Worm (Caenorhabditis elegans) whole organism, L4/young adult: ENCODE results near the gene Y45G12C.1.

Experiments used
- W03F9.2 ChIP-seq: fragments of 150-350 bp; optimal IDR thresholded peaks from 2 replicates; lab custom pipeline; 2014; ENCODE audit warnings: missing biosample characterization, missing genetic modification characterization
- dao-5 ChIP-seq: sonication (generic microtip); optimal IDR thresholded peaks from 2 replicates; lab custom pipeline; 2016; ENCODE audit warnings: missing genotype, missing genetic modification characterization, moderate library complexity, missing compliant biosample characterization
- him-1 ChIP-seq: sonication (generic microtip); optimal IDR thresholded peaks from 2 replicates; lab custom pipeline; 2016; ENCODE audit warnings: missing genotype, missing genetic modification reagents, missing genetic modification characterization, missing compliant biosample characterization

Y45G12C.1 gene

DNA sequence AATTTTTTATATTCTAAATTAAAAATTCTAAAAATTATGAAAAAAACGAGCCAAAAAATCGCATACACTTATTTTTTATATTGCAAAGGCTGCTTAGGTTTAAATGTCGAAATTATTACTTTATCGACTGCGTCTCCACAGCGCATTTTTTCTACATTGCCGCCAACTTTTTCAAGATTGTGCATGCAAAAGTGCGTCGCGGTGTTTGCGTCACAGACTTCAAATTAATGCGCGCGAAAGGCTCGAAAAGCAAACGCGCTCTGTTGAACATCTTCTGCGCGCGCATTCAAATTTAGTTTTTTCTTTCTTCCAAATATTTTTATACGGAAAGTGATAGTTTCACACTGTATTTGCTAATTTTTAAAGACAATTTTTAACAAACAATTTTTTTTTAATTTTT is 35.1 kb downstream of the Y45G12C.1 start:
- peak; percentile 64 for TF ChIP-seq W03F9.2 (tag; lab: Kevin White, UChicago)
- TF ChIP-seq him-1 (tag; lab: Kevin White, UChicago): peak; percentile 39
- TF ChIP-seq dao-5 (tag; lab: Kevin White, UChicago): no peak

DNA sequence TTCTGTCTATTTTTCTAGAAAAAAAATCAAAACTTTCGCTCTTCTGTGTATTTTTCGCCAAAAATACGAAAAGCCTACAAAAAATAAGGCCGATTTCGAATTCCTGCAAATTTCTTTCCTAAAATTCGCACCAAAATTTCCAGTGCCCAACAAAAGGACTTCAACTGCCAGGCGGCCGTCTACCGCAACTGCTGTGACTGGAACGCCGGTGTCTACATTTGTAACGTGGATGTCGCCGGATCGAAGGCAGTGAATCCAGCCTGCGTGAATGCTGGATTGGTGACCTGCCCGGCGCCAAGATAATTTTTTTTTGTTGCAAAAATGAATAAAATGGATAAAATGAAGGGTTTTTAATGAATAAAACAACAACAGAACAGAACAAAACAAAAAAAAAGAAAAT is 36.3 kb downstream of the Y45G12C.1 start:
- TF ChIP-seq W03F9.2 (tag; lab: Kevin White, UChicago): no peak
- TF ChIP-seq him-1 (tag; lab: Kevin White, UChicago): no peak
- TF ChIP-seq dao-5 (tag; lab: Kevin White, UChicago): no peak

DNA sequence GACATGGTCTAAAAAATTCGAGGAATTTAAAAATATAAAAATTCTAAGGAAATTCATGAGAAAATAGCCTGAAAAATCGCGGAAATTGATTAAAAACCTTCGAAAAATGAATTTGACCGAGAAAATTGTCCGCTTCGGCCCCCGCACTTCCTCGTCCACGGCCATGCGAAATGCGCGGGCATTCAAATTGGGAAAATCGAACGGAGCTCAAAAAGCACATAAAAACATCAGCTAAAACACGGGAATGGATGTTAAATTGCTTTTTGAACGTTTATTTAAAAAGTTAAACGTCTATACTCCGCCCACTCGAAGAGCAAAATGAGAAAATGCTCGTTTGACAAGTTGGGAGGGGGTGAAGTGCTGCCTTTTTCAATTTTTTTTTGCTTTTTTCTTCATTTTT is 37.6 kb downstream of the Y45G12C.1 start, which contains the start of gene F53E10.6:
TSS of gene F53E10.6 (minus strand) at position 8 of the 400 bp plus-strand sequence.
- TF ChIP-seq dao-5 (tag; lab: Kevin White, UChicago) (no peak), W03F9.2 (tag; lab: Kevin White, UChicago) (no peak), him-1 (tag; lab: Kevin White, UChicago) (no peak)

ce11 chrV:2608352-2608751 is 42.9 kb downstream of the Y45G12C.1 start, which contains the start of gene acr-17:
Gene acr-17 (plus strand): TSS chrV:2608652.
- TF ChIP-seq dao-5 (tag; lab: Kevin White, UChicago) (no peak), W03F9.2 (tag; lab: Kevin White, UChicago) (no peak), him-1 (tag; lab: Kevin White, UChicago) (no peak)

DNA sequence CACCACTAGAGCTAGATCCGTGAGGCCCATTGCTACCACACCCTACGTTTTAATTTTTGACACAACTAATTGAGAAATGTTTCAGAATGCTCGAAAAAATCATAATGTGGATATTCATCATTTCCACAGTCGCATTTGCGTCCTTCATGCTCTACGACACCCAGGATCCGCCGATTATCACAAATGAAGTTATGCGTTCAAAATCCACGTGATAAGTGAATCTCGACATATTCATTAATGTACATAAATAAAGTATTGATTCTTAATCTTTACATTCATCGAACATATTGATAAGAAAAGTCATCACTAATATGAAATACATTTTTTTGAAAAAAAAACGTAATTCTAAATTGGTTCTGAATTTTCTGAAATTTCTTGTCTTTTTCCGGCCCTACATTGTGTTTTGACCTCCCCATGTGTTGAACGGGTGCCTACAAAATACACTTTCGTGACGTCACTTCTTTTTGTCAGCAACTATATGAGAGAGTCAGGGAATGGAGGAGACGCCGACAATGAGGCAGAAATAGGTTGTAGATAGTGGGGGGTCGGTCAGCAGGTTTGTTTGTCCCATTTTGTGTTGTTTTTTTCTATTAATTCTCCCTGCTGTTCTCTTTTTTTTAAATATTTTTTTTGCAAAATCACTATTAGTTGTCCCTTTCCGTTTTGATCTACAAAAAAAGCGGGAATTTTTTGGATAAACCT is 49.7 kb downstream of the Y45G12C.1 start, which contains the start of gene F53E10.1:
TSS of gene F53E10.1 (plus strand) at position 325 of the 702 bp plus-strand sequence.
- TF ChIP-seq W03F9.2 (tag; lab: Kevin White, UChicago) (peak; percentile 20), dao-5 (tag; lab: Kevin White, UChicago) (no peak)

DNA sequence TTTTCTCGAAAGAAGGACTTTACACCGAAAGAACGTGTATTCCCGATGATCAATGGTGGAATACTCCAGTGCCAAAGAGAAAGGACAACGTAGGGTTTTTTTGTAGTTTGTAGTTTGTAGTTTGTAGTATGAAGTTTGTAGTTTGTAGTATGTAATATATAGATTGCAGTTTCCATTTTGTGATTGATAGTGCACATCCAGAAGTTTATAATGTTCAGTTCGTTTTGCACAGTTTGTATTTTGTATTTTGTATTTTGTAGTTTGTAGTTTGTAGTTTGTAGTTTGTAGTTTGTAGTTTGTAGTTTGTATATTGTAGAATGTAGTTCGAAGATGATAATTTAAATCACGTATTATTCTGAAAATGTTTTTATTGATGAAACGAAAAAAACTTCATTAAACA is 52.0 kb downstream of the Y45G12C.1 start:
- no peak for TF ChIP-seq dao-5 (tag; lab: Kevin White, UChicago)
- no peak for TF ChIP-seq him-1 (tag; lab: Kevin White, UChicago)
- TF ChIP-seq W03F9.2 (tag; lab: Kevin White, UChicago): no peak
